Worm (Caenorhabditis elegans): ENCODE results near the gene papl-1.

ce11 chrV:12733465-12734248 is 25.9 kb downstream of the papl-1 start, which contains the start of the genes dhs-21 and xbx-9:
- no peak for TF ChIP-seq T22C8.4 (GFP tag; IDR thresholded peaks at IDR 0.05)
- TF ChIP-seq klf-2 (GFP tag; conservative IDR thresholded peaks at IDR 0.05), result no peak

Data from whole organism, midembryonic.